Worm (Caenorhabditis elegans): ENCODE measurements around the gene npa-1.

DNA sequence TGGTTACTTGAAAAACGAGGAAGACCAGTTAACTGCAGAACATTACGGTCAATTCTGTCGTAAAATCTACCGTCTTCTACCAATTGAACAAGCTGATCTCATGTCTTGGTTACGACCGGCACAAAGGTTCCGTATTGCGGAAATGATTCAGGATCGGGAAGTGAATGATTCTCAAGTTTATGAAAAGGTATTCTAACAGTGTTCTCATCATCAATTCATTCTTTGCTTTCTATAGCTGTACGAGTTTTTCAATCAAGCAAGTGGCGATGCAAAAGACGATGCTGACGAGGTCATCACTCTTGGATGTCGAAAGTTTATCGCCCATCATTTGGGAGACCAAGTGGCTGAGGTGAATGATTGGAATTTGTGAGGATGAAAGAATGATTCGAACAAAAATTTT lies 11.8 kb downstream of the npa-1 start:
- TF ChIP-seq mdl-1 (tag; optimal IDR thresholded peaks at IDR 0.05) (no peak), nhr-12 (tag; optimal IDR thresholded peaks at IDR 0.05) (no peak), nhr-77 (tag; optimal IDR thresholded peaks at IDR 0.05) (no peak), egl-27 (tag; optimal IDR thresholded peaks at IDR 0.05) (no peak), unc-39 (tag; optimal IDR thresholded peaks at IDR 0.05) (no peak), lin-11 (tag; optimal IDR thresholded peaks at IDR 0.05) (no peak), ztf-11 (tag; optimal IDR thresholded peaks at IDR 0.05) (no peak), snpc-4 (tag; optimal IDR thresholded peaks at IDR 0.05) (no peak), sem-4 (tag; optimal IDR thresholded peaks at IDR 0.05) (no peak), ztf-1 (GFP tag; conservative IDR thresholded peaks at IDR 0.05) (no peak), lin-13 (GFP tag; optimal IDR thresholded peaks at IDR 0.05) (no peak), nhr-237 (tag; optimal IDR thresholded peaks at IDR 0.05) (no peak), elt-1 (tag; optimal IDR thresholded peaks at IDR 0.05) (no peak), ama-1 (optimal IDR thresholded peaks at IDR 0.05) (no peak)
